Worm (Caenorhabditis elegans) whole organism, L2 larva: ENCODE measurements around the gene R144.12.

Experiments used
- ama-1 ChIP-seq: fragments of 150-350 bp; optimal IDR thresholded peaks from 2 replicates; lab custom pipeline; 2018; ENCODE audit warnings: inconsistent platforms
- ceh-82 ChIP-seq: fragments of 150-350 bp; optimal IDR thresholded peaks from 2 replicates; lab custom pipeline; 2014; ENCODE audit warnings: missing biosample characterization, missing genetic modification characterization
- dmd-4 ChIP-seq: sonication (generic microtip); optimal IDR thresholded peaks from 2 replicates; lab custom pipeline; 2017; ENCODE audit warnings: missing biosample characterization, missing genetic modification characterization
- egl-27 ChIP-seq: sonication (generic microtip); optimal IDR thresholded peaks from 3 replicates; lab custom pipeline; 2017; ENCODE audit warnings: missing biosample characterization, missing genetic modification reagents, missing genetic modification characterization
- elt-1 ChIP-seq: fragments of 150-350 bp; optimal IDR thresholded peaks from 2 replicates; lab custom pipeline; 2014; ENCODE audit warnings: missing biosample characterization, missing genetic modification characterization
- fos-1 ChIP-seq: fragments of 150-350 bp; optimal IDR thresholded peaks from 2 replicates; lab custom pipeline; 2014; ENCODE audit warnings: missing biosample characterization, missing genetic modification characterization
- gmeb-1 ChIP-seq: fragments of 150-350 bp; optimal IDR thresholded peaks from 2 replicates; lab custom pipeline; 2014; ENCODE audit warnings: missing biosample characterization, missing genetic modification characterization
- lin-39 ChIP-seq: fragments of 150-350 bp; optimal IDR thresholded peaks from 2 replicates; lab custom pipeline; 2014; ENCODE audit warnings: missing biosample characterization, missing genetic modification reagents, missing genetic modification characterization
- nhr-11 ChIP-seq: fragments of 150-350 bp; optimal IDR thresholded peaks from 2 replicates; lab custom pipeline; 2014; ENCODE audit warnings: missing biosample characterization, missing genetic modification characterization
- snpc-4 ChIP-seq: fragments of 150-350 bp; optimal IDR thresholded peaks from 2 replicates; lab custom pipeline; 2014; ENCODE audit warnings: missing biosample characterization, missing genetic modification characterization
- ztf-11 ChIP-seq: sonication (generic microtip); optimal IDR thresholded peaks from 2 replicates; lab custom pipeline; 2017; ENCODE audit warnings: missing biosample characterization, missing genetic modification characterization

DNA sequence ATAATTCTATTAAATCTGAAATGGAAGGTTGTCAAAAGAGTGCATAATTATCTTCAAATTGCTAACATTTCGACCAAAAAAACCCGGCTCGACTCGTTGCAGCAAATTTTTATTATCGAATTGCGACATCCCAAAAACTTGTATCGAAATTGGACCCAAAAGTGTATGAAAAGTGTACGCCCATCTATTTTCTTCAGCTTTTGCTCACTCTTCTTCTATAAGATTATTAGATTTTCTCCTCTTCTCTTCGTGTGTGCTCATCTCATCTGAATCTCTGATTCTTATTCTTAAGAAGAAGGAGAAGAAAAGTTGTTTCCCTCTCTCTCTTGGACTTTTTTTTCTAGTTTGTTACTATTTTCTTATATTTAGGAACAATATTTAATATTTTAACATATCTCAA is 39.5 kb downstream of the R144.12 start:
- TF ChIP-seq egl-27 (tag; lab: Kevin White, UChicago) (no peak), gmeb-1 (tag; lab: Kevin White, UChicago) (no peak), elt-1 (tag; lab: Kevin White, UChicago) (no peak), lin-39 (tag; lab: Kevin White, UChicago) (no peak), ama-1 (lab: Kevin White, UChicago) (no peak), ztf-11 (tag; lab: Kevin White, UChicago) (no peak), ceh-82 (tag; lab: Kevin White, UChicago) (no peak), fos-1 (no peak), dmd-4 (no peak), nhr-11 (no peak), snpc-4 (tag; lab: Kevin White, UChicago) (no peak)
